Worm (Caenorhabditis elegans) whole organism, young adult: Measurements from ENCODE around the gene rabr-4.

ENCODE experiments used
- B0336.3 ChIP-seq: fragments of 200-800 bp; sonication (Bioruptor generic); IDR thresholded peaks from 2 replicates; pipeline ENCODE4 v1.3.6; 2022; ENCODE audit warnings: missing genetic modification characterization, missing compliant biosample characterization
- Y67H2A.10 ChIP-seq: fragments of 200-800 bp; sonication (Bioruptor generic); conservative IDR thresholded peaks from 2 replicates; pipeline ENCODE4 v1.3.6; 2022; ENCODE audit warnings: missing genetic modification reagents, missing genetic modification characterization, missing compliant biosample characterization
- Y79H2A.3 ChIP-seq: fragments of 200-800 bp; sonication (Bioruptor generic); conservative IDR thresholded peaks from 2 replicates; pipeline ENCODE4 v1.3.6; 2022; ENCODE audit warnings: missing genetic modification reagents, missing genetic modification characterization, missing compliant biosample characterization
- ama-1 ChIP-seq, 3 experiments: fragments of 150-350 bp in 1 of 3; sonication (generic microtip) in 2 of 3; optimal IDR thresholded peaks; 2 replicates each; lab custom pipeline; 2014 to 2018; ENCODE audit warnings: missing biosample characterization in 2 of 3, missing genetic modification characterization in 2 of 3, missing genetic modification reagents in 2 of 3
- chd-7 ChIP-seq: sonication (generic microtip); optimal IDR thresholded peaks from 2 replicates; lab custom pipeline; 2016; ENCODE audit warnings: mild to moderate bottlenecking, missing genetic modification characterization, moderate library complexity, missing compliant biosample characterization
- dpl-1 ChIP-seq: fragments of 150-350 bp; optimal IDR thresholded peaks from 2 replicates; lab custom pipeline; 2014; ENCODE audit warnings: missing biosample characterization, missing genetic modification reagents, missing genetic modification characterization
- hmg-1.2 ChIP-seq: fragments of 200-800 bp; sonication (Bioruptor generic); IDR thresholded peaks from 2 replicates; pipeline ENCODE4 v1.3.6; 2022; ENCODE audit warnings: missing genetic modification reagents, missing genetic modification characterization, missing compliant biosample characterization
- lin-35 ChIP-seq, 3 experiments: fragments of 150-350 bp in 2 of 3; sonication (generic microtip) in 1 of 3; optimal IDR thresholded peaks; 2 replicates each; lab custom pipeline; 2014 to 2018; ENCODE audit warnings: missing biosample characterization in 3 of 3, missing genetic modification characterization in 3 of 3, missing genetic modification reagents in 3 of 3
- pha-4 ChIP-seq: fragments of 150-350 bp; sonication (generic microtip); optimal IDR thresholded peaks from 2 replicates; lab custom pipeline; 2014; ENCODE audit warnings: missing biosample characterization, missing genetic modification reagents, missing genetic modification characterization
- repo-1 ChIP-seq: sonication (generic microtip); optimal IDR thresholded peaks from 2 replicates; lab custom pipeline; 2017; ENCODE audit warnings: mild to moderate bottlenecking, missing genetic modification characterization, missing compliant biosample characterization
- sea-2 ChIP-seq: fragments of 200-800 bp; sonication (Bioruptor generic); IDR thresholded peaks from 2 replicates; pipeline ENCODE4 v1.3.6; 2022; ENCODE audit warnings: missing genetic modification characterization, missing compliant biosample characterization
- ztf-22 ChIP-seq: fragments of 200-800 bp; sonication (Bioruptor generic); optimal IDR thresholded peaks from 2 replicates; lab custom pipeline; 2018; ENCODE audit warnings: mild to moderate bottlenecking, missing genetic modification characterization, moderate library complexity, missing compliant biosample characterization

ce11 chrV:16195379-16195778 lies 640 bp downstream of the rabr-4 start, which contains the start of gene rabr-3:
- TF ChIP-seq pha-4 (tag; lab: Kevin White, UChicago) (no peak), B0336.3 (GFP tag; lab: Robert Waterston, UW) (no peak), hmg-1.2 (GFP tag; lab: Robert Waterston, UW) (no peak), dpl-1 (GFP tag; lab: Kevin White, UChicago) (no peak), chd-7 (no peak), sea-2 (GFP tag; lab: Robert Waterston, UW) (no peak), ztf-22 (GFP tag; lab: Kevin White, UChicago) (no peak), repo-1 (tag; lab: Kevin White, UChicago) (no peak), Y67H2A.10 (no peak), ama-1 (optimal IDR thresholded peaks at IDR 0.05; lab: Kevin White, UChicago) (no peak), ama-1 (GFP tag; optimal IDR thresholded peaks at IDR 0.05; lab: Kevin White, UChicago) (no peak), lin-35 (GFP tag; optimal IDR thresholded peaks at IDR 0.05; lab: Kevin White, UChicago) (no peak), Y79H2A.3 (GFP tag; lab: Robert Waterston, UW) (no peak)
